Worm (Caenorhabditis elegans) whole organism, late embryonic: ENCODE measurements around the gene ZK1240.11.

Source experiments
- C08G9.2 ChIP-seq: sonication (generic microtip); optimal IDR thresholded peaks from 2 replicates; lab custom pipeline; 2016; ENCODE audit warnings: mild to moderate bottlenecking, missing genetic modification characterization, moderate library complexity, missing compliant biosample characterization
- F13H6.1 ChIP-seq: sonication (generic microtip); optimal IDR thresholded peaks from 2 replicates; lab custom pipeline; 2016; ENCODE audit warnings: missing genetic modification characterization, missing compliant biosample characterization
- K02D7.2 ChIP-seq: sonication (generic microtip); optimal IDR thresholded peaks from 2 replicates; lab custom pipeline; 2017; ENCODE audit warnings: mild to moderate bottlenecking, missing genetic modification characterization, missing compliant biosample characterization
- ama-1 ChIP-seq: fragments of 150-350 bp; optimal IDR thresholded peaks from 2 replicates; lab custom pipeline; 2014
- ceh-14 ChIP-seq: sonication (generic microtip); optimal IDR thresholded peaks from 2 replicates; lab custom pipeline; 2016; ENCODE audit warnings: missing genotype, missing genetic modification characterization, missing compliant biosample characterization
- ceh-19 ChIP-seq: fragments of 200-800 bp; sonication (Bioruptor generic); optimal IDR thresholded peaks from 2 replicates; lab custom pipeline; 2018; ENCODE audit warnings: mild to moderate bottlenecking, missing genetic modification characterization, missing compliant biosample characterization
- ceh-22 ChIP-seq: sonication (generic microtip); optimal IDR thresholded peaks from 2 replicates; lab custom pipeline; 2017; ENCODE audit warnings: missing biosample characterization, missing genetic modification characterization
- ceh-24 ChIP-seq: sonication (generic microtip); optimal IDR thresholded peaks from 2 replicates; lab custom pipeline; 2016; ENCODE audit warnings: mild to moderate bottlenecking, missing genetic modification characterization, missing compliant biosample characterization
- ceh-31 ChIP-seq: sonication (generic microtip); optimal IDR thresholded peaks from 2 replicates; lab custom pipeline; 2016; ENCODE audit warnings: missing genetic modification characterization, missing compliant biosample characterization
- ceh-34 ChIP-seq: sonication (generic microtip); optimal IDR thresholded peaks from 2 replicates; lab custom pipeline; 2016; ENCODE audit warnings: mild to moderate bottlenecking, missing genetic modification characterization, missing compliant biosample characterization
- ceh-45 ChIP-seq: fragments of 200-800 bp; sonication (Bioruptor generic); IDR thresholded peaks from 2 replicates; pipeline ENCODE4 v1.3.6; 2022; ENCODE audit warnings: missing genetic modification reagents, missing genetic modification characterization, missing compliant biosample characterization
- ceh-48 ChIP-seq: sonication (generic microtip); optimal IDR thresholded peaks from 2 replicates; lab custom pipeline; 2016; ENCODE audit warnings: missing genetic modification characterization, inconsistent platforms, missing compliant biosample characterization
- ceh-9 ChIP-seq: sonication (generic microtip); optimal IDR thresholded peaks from 2 replicates; lab custom pipeline; 2016; ENCODE audit warnings: mild to moderate bottlenecking, missing genetic modification characterization, inconsistent platforms, missing compliant biosample characterization
- che-1 ChIP-seq: sonication (generic microtip); optimal IDR thresholded peaks from 2 replicates; lab custom pipeline; 2016; ENCODE audit warnings: mild to moderate bottlenecking, missing genetic modification characterization, missing compliant biosample characterization
- dmd-4 ChIP-seq: sonication (generic microtip); optimal IDR thresholded peaks from 2 replicates; lab custom pipeline; 2016; ENCODE audit warnings: borderline replicate concordance, missing genetic modification characterization, missing compliant biosample characterization
- elt-2 ChIP-seq: sonication (generic microtip); optimal IDR thresholded peaks from 2 replicates; lab custom pipeline; 2016; ENCODE audit warnings: missing genetic modification reagents, missing genetic modification characterization, missing compliant biosample characterization
- ets-4 ChIP-seq: sonication (generic microtip); optimal IDR thresholded peaks from 2 replicates; lab custom pipeline; 2016; ENCODE audit warnings: missing genetic modification characterization, missing compliant biosample characterization
- eyg-1 ChIP-seq: sonication (generic microtip); optimal IDR thresholded peaks from 2 replicates; lab custom pipeline; 2016; ENCODE audit warnings: missing genotype, missing genetic modification characterization, missing compliant biosample characterization
- hlh-15 ChIP-seq: sonication (generic microtip); optimal IDR thresholded peaks from 2 replicates; lab custom pipeline; 2016; ENCODE audit warnings: missing genetic modification characterization, missing compliant biosample characterization
- hlh-30 ChIP-seq: sonication (generic microtip); optimal IDR thresholded peaks from 2 replicates; lab custom pipeline; 2017; ENCODE audit warnings: antibody characterized with exemption, missing genetic modification characterization, missing compliant biosample characterization; ENCODE audit not compliant: insufficient read depth
- hlh-6 ChIP-seq: sonication (generic microtip); optimal IDR thresholded peaks from 2 replicates; lab custom pipeline; 2016; ENCODE audit warnings: missing genotype, missing genetic modification characterization, missing compliant biosample characterization
- mec-3 ChIP-seq: sonication (generic microtip); optimal IDR thresholded peaks from 2 replicates; lab custom pipeline; 2016; ENCODE audit warnings: borderline replicate concordance, missing genetic modification characterization, missing compliant biosample characterization
- nfya-1 ChIP-seq: sonication (generic microtip); optimal IDR thresholded peaks from 2 replicates; lab custom pipeline; 2017; ENCODE audit warnings: missing genetic modification characterization, mild to moderate bottlenecking, missing compliant biosample characterization, antibody characterized with exemption, moderate library complexity
- nhr-232 ChIP-seq: sonication (generic microtip); optimal IDR thresholded peaks from 2 replicates; lab custom pipeline; 2016; ENCODE audit warnings: missing genetic modification characterization, missing compliant biosample characterization
- npax-4 ChIP-seq: sonication (generic microtip); optimal IDR thresholded peaks from 2 replicates; lab custom pipeline; 2016; ENCODE audit warnings: missing genetic modification characterization, missing compliant biosample characterization
- pat-9 ChIP-seq: fragments of 200-800 bp; sonication (Bioruptor generic); optimal IDR thresholded peaks from 2 replicates; lab custom pipeline; 2018; ENCODE audit warnings: mild to moderate bottlenecking, missing genetic modification characterization, moderate library complexity, missing compliant biosample characterization
- pax-1 ChIP-seq: fragments of 150-350 bp; optimal IDR thresholded peaks from 2 replicates; lab custom pipeline; 2014; ENCODE audit warnings: missing biosample characterization, missing genetic modification characterization
- pha-2 ChIP-seq: sonication (generic microtip); optimal IDR thresholded peaks from 2 replicates; lab custom pipeline; 2017; ENCODE audit warnings: mild to moderate bottlenecking, missing genetic modification characterization, missing compliant biosample characterization
- pqm-1 ChIP-seq: sonication (generic microtip); optimal IDR thresholded peaks from 2 replicates; lab custom pipeline; 2016; ENCODE audit warnings: missing genetic modification characterization, missing compliant biosample characterization
- ref-2 ChIP-seq: sonication (generic microtip); optimal IDR thresholded peaks from 2 replicates; lab custom pipeline; 2016; ENCODE audit warnings: missing genetic modification characterization, missing compliant biosample characterization
- rnt-1 ChIP-seq: sonication (generic microtip); optimal IDR thresholded peaks from 2 replicates; lab custom pipeline; 2016; ENCODE audit warnings: missing genetic modification characterization, missing compliant biosample characterization
- sdc-2 ChIP-seq: sonication (generic microtip); optimal IDR thresholded peaks from 2 replicates; lab custom pipeline; 2016; ENCODE audit warnings: missing genotype, missing genetic modification characterization, missing compliant biosample characterization
- sox-4 ChIP-seq: sonication (generic microtip); optimal IDR thresholded peaks from 2 replicates; lab custom pipeline; 2017; ENCODE audit warnings: mild to moderate bottlenecking, missing genetic modification characterization, inconsistent platforms, missing compliant biosample characterization
- syd-9 ChIP-seq: sonication (generic microtip); optimal IDR thresholded peaks from 2 replicates; lab custom pipeline; 2016; ENCODE audit warnings: mild to moderate bottlenecking, missing genetic modification characterization, moderate library complexity, missing compliant biosample characterization
- tbx-2 ChIP-seq: sonication (generic microtip); optimal IDR thresholded peaks from 2 replicates; lab custom pipeline; 2016; ENCODE audit warnings: missing genetic modification characterization, missing compliant biosample characterization
- tbx-7 ChIP-seq: sonication (generic microtip); optimal IDR thresholded peaks from 2 replicates; lab custom pipeline; 2016; ENCODE audit warnings: missing genotype, missing genetic modification characterization, missing compliant biosample characterization
- ttx-3 ChIP-seq: sonication (generic microtip); optimal IDR thresholded peaks from 2 replicates; lab custom pipeline; 2016; ENCODE audit warnings: missing genetic modification reagents, missing genetic modification characterization, missing compliant biosample characterization
- unc-3 ChIP-seq, 2 experiments: fragments of 200-800 bp in 1 of 2; sonication (Bioruptor generic) in 1 of 2; sonication (generic microtip) in 1 of 2; conservative IDR thresholded peaks in 1 of 2; optimal IDR thresholded peaks in 1 of 2; 2 replicates each; pipeline versions ENCODE4 v1.3.6 to Lab custom; 2016 to 2022; ENCODE audit warnings: missing compliant biosample characterization in 2 of 2, missing genetic modification characterization in 2 of 2, missing genetic modification reagents in 1 of 2
- unc-55 ChIP-seq: sonication (generic microtip); optimal IDR thresholded peaks from 2 replicates; lab custom pipeline; 2017; ENCODE audit warnings: missing biosample characterization, missing genetic modification reagents, missing genetic modification characterization
- zip-5 ChIP-seq: sonication (generic microtip); optimal IDR thresholded peaks from 2 replicates; lab custom pipeline; 2016; ENCODE audit warnings: missing genetic modification characterization, missing compliant biosample characterization
- ztf-16 ChIP-seq: sonication (generic microtip); optimal IDR thresholded peaks from 2 replicates; lab custom pipeline; 2017; ENCODE audit warnings: missing genetic modification characterization, missing compliant biosample characterization

Gene ZK1240.11

ce11 chrII:2288798-2289197 lies 36.3 kb upstream of the ZK1240.11 start, which contains the start of the genes K09F6.10 and K09F6.13:
Gene K09F6.10, minus strand, starts transcription at chrII:2288883.
Gene K09F6.13, plus strand, starts transcription at chrII:2289114.
- TF ChIP-seq nfya-1 (no peak), pax-1 (tag; lab: Kevin White, UChicago) (no peak), ceh-22 (tag; lab: Kevin White, UChicago) (no peak), ttx-3 (tag; lab: Kevin White, UChicago) (no peak), che-1 (no peak), ceh-48 (tag; lab: Kevin White, UChicago) (no peak), nhr-232 (tag; lab: Kevin White, UChicago) (no peak), zip-5 (tag; lab: Kevin White, UChicago) (no peak), unc-55 (GFP tag; lab: Kevin White, UChicago) (no peak), npax-4 (no peak), pha-2 (tag; lab: Kevin White, UChicago) (no peak), hlh-30 (tag; lab: Kevin White, UChicago) (no peak), sdc-2 (tag; lab: Kevin White, UChicago) (no peak), ztf-16 (tag; lab: Kevin White, UChicago) (no peak), ceh-31 (tag; lab: Kevin White, UChicago) (no peak), hlh-6 (no peak), elt-2 (tag; lab: Kevin White, UChicago) (no peak), K02D7.2 (tag; lab: Kevin White, UChicago) (no peak), ama-1 (lab: Kevin White, UChicago) (no peak), ceh-19 (GFP tag; lab: Kevin White, UChicago) (no peak)

- peak; percentile 87 for TF ChIP-seq unc-55 (GFP tag; lab: Kevin White, UChicago)
- no peak for TF ChIP-seq sox-4
- no peak for TF ChIP-seq unc-3 (GFP tag; conservative IDR thresholded peaks at IDR 0.05; lab: Robert Waterston, UW)
- peak; percentile 50 for TF ChIP-seq unc-3 (tag; optimal IDR thresholded peaks at IDR 0.05; lab: Kevin White, UChicago)
- no peak for TF ChIP-seq tbx-7
- TF ChIP-seq hlh-6, result no peak
Measured at ce11 chrII:2289441-2289840, 35.6 kb upstream of the ZK1240.11 start.

ce11 chrII:2292027-2292426 lies 33.0 kb upstream of the ZK1240.11 start, which contains the start of gene K09F6.7:
Gene K09F6.7, minus strand, starts transcription at chrII:2292127.
- TF ChIP-seq F13H6.1 (tag; lab: Kevin White, UChicago) (no peak), ceh-19 (GFP tag; lab: Kevin White, UChicago) (no peak), ceh-34 (tag; lab: Kevin White, UChicago) (no peak), ceh-45 (GFP tag; lab: Robert Waterston, UW) (no peak), mec-3 (no peak)

ce11 chrII:2292549-2292948 lies 32.5 kb upstream of the ZK1240.11 start:
- TF ChIP-seq ceh-9 (tag; lab: Kevin White, UChicago) (no peak), syd-9 (tag; lab: Kevin White, UChicago) (no peak), nfya-1 (no peak), rnt-1 (tag; lab: Kevin White, UChicago) (no peak), ref-2 (tag; lab: Kevin White, UChicago) (no peak), tbx-7 (no peak), hlh-6 (no peak), eyg-1 (tag; lab: Kevin White, UChicago) (no peak), pax-1 (tag; lab: Kevin White, UChicago) (no peak)

ce11 chrII:2295817-2296315 lies 29.2 kb upstream of the ZK1240.11 start, which contains the start of gene fbxc-25:
Gene fbxc-25, minus strand, starts transcription at chrII:2296265.
- TF ChIP-seq hlh-6 (no peak), ceh-22 (tag; lab: Kevin White, UChicago) (no peak), dmd-4 (tag; lab: Kevin White, UChicago) (no peak), pha-2 (tag; lab: Kevin White, UChicago) (no peak), pqm-1 (no peak), ceh-14 (tag; lab: Kevin White, UChicago) (no peak), hlh-15 (tag; lab: Kevin White, UChicago) (no peak), tbx-2 (no peak), ceh-45 (GFP tag; lab: Robert Waterston, UW) (no peak), ceh-48 (tag; lab: Kevin White, UChicago) (no peak), ceh-24 (tag; lab: Kevin White, UChicago) (no peak), ceh-34 (tag; lab: Kevin White, UChicago) (no peak), hlh-30 (tag; lab: Kevin White, UChicago) (no peak), ceh-19 (GFP tag; lab: Kevin White, UChicago) (no peak), sox-4 (no peak), pat-9 (tag; lab: Kevin White, UChicago) (no peak), K02D7.2 (tag; lab: Kevin White, UChicago) (no peak), zip-5 (tag; lab: Kevin White, UChicago) (no peak), C08G9.2 (tag; lab: Kevin White, UChicago) (no peak), ets-4 (tag; lab: Kevin White, UChicago) (no peak)
